Worm (Caenorhabditis elegans): ENCODE measurements around the gene F14F9.8.

DNA sequence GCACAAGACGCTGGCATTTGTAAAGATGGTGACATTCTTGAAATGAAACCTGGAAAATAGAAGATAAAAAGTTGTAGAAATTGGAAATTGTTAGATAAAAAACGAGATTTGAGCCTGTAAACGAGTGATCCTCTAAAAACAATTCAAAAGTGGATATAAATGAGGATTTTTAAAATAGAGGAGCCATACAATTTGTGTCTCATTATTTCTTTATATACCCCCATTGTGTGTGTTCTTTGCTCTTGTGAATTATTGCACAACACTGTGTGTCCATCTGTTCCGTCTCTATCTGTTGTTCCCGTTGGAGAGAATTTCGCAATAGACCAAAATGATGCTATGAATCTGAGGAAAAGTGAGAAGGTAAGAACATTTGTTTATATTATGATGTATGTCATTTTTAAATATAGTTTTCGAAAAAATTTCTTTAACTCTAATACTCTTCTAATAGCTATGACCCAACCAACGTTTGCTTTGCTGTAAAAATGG lies 43.2 kb upstream of the F14F9.8 start, which contains the start of gene Y58A7A.5:
- TF ChIP-seq ceh-30 (tag; optimal IDR thresholded peaks at IDR 0.05) (no peak), elt-2 (tag; optimal IDR thresholded peaks at IDR 0.05) (no peak), hlh-30 (tag; optimal IDR thresholded peaks at IDR 0.05; ENCODE audit: insufficient read depth) (no peak), ceh-31 (tag; optimal IDR thresholded peaks at IDR 0.05) (no peak), dmd-4 (tag; optimal IDR thresholded peaks at IDR 0.05; ENCODE audit: borderline replicate concordance) (no peak), ceh-24 (tag; optimal IDR thresholded peaks at IDR 0.05) (no peak), nfya-1 (tag; optimal IDR thresholded peaks at IDR 0.05) (no peak), ceh-48 (tag; optimal IDR thresholded peaks at IDR 0.05) (no peak)
